Fruit fly (Drosophila melanogaster) whole organism, embryonic: Measurements from ENCODE around the gene AnxB9.
A peak's percentile ranks its signal among the peaks of the same experiment; 100 is the strongest.

Experiments
- Ada2b ChIP-seq: fragments of 200-800 bp; sonication (Bioruptor generic); IDR thresholded peaks from 2 replicates; pipeline ENCODE4 v1.3.6; 2022; ENCODE audit warnings: missing biosample characterization, missing genetic modification characterization
- Aef1 ChIP-seq: fragments of 200-800 bp; sonication (Bioruptor generic); IDR thresholded peaks from 3 replicates; pipeline ENCODE4 v1.3.6; 2022; ENCODE audit warnings: missing biosample characterization, missing genetic modification characterization
- Bgb ChIP-seq: fragments of 200-800 bp; sonication (Bioruptor generic); IDR thresholded peaks from 2 replicates; pipeline ENCODE4 v1.3.6; 2022; ENCODE audit warnings: missing biosample characterization, missing genetic modification characterization; ENCODE audit not compliant: partially characterized antibody
- BtbVII ChIP-seq: fragments of 200-800 bp; sonication (Bioruptor generic); optimal IDR thresholded peaks from 3 replicates; lab custom pipeline; 2017; ENCODE audit warnings: missing biosample characterization, mild to moderate bottlenecking, missing genetic modification characterization
- CG10979 ChIP-seq: fragments of 200-800 bp; sonication (Bioruptor generic); optimal IDR thresholded peaks from 2 replicates; lab custom pipeline; 2018; ENCODE audit warnings: missing biosample characterization, mild to moderate bottlenecking, missing genetic modification characterization, moderate library complexity
- CG12104 ChIP-seq: fragments of 200-800 bp; sonication (Bioruptor generic); optimal IDR thresholded peaks from 3 replicates; lab custom pipeline; 2016; ENCODE audit warnings: missing biosample characterization, missing genetic modification characterization
- CG14667 ChIP-seq: fragments of 200-800 bp; sonication (Bioruptor generic); IDR thresholded peaks from 2 replicates; pipeline ENCODE4 v1.3.6; 2022; ENCODE audit warnings: missing biosample characterization, missing genetic modification characterization
- CG15514 ChIP-seq: fragments of 200-800 bp; sonication (Bioruptor generic); optimal IDR thresholded peaks from 3 replicates; lab custom pipeline; 2017; ENCODE audit warnings: missing biosample characterization, missing genetic modification characterization, mild to moderate bottlenecking, moderate library complexity, missing genetic modification reagents
- CG1647 ChIP-seq: fragments of 200-800 bp; sonication (Bioruptor generic); optimal IDR thresholded peaks from 3 replicates; lab custom pipeline; 2016; ENCODE audit warnings: missing biosample characterization, missing genetic modification characterization
- CG17612 ChIP-seq: fragments of 200-800 bp; sonication (Bioruptor generic); IDR thresholded peaks from 2 replicates; pipeline ENCODE4 v1.3.6; 2022; ENCODE audit warnings: missing biosample characterization, missing genetic modification characterization
- CG18764 ChIP-seq: fragments of 200-800 bp; sonication (Bioruptor generic); optimal IDR thresholded peaks from 3 replicates; lab custom pipeline; 2016; ENCODE audit warnings: missing biosample characterization, missing genetic modification characterization
- CG2120 ChIP-seq: fragments of 200-800 bp; sonication (Bioruptor generic); optimal IDR thresholded peaks from 3 replicates; lab custom pipeline; 2016; ENCODE audit warnings: missing biosample characterization, missing genetic modification characterization
- CG2712 ChIP-seq: fragments of 200-800 bp; optimal IDR thresholded peaks from 3 replicates; lab custom pipeline; 2019; ENCODE audit warnings: missing biosample characterization, mild to moderate bottlenecking, missing genetic modification characterization, moderate library complexity
- CG30020 ChIP-seq: fragments of 200-800 bp; optimal IDR thresholded peaks from 2 replicates; lab custom pipeline; 2019; ENCODE audit warnings: missing biosample characterization, mild to moderate bottlenecking, missing genetic modification characterization, moderate library complexity
- CG32532 ChIP-seq: fragments of 200-800 bp; sonication (Bioruptor generic); IDR thresholded peaks from 2 replicates; pipeline ENCODE4 v1.3.6; 2022; ENCODE audit warnings: missing biosample characterization, missing genetic modification characterization
- CG34422 ChIP-seq: fragments of 200-800 bp; sonication (Bioruptor generic); IDR thresholded peaks from 3 replicates; pipeline ENCODE4 v1.3.6; 2022; ENCODE audit warnings: missing biosample characterization, missing genetic modification characterization
- CG4730 ChIP-seq: fragments of 200-800 bp; sonication (Bioruptor generic); IDR thresholded peaks from 2 replicates; pipeline ENCODE4 v1.3.6; 2022; ENCODE audit warnings: missing biosample characterization, missing genetic modification characterization
- CG6765 ChIP-seq: fragments of 200-800 bp; sonication (Bioruptor generic); optimal IDR thresholded peaks from 3 replicates; lab custom pipeline; 2017; ENCODE audit warnings: missing biosample characterization, mild to moderate bottlenecking, missing genetic modification characterization
- CG7357 ChIP-seq: fragments of 200-800 bp; sonication (Bioruptor generic); IDR thresholded peaks from 3 replicates; pipeline ENCODE4 v1.3.6; 2022; ENCODE audit warnings: missing biosample characterization, missing genetic modification characterization
- CG7556 ChIP-seq: fragments of 200-800 bp; sonication (Bioruptor generic); optimal IDR thresholded peaks from 2 replicates; lab custom pipeline; 2017; ENCODE audit warnings: missing biosample characterization, mild to moderate bottlenecking, missing genetic modification characterization
- CG8388 ChIP-seq: fragments of 200-800 bp; sonication (Bioruptor generic); optimal IDR thresholded peaks from 2 replicates; lab custom pipeline; 2019; ENCODE audit warnings: missing biosample characterization, mild to moderate bottlenecking, missing genetic modification characterization, moderate library complexity
- Dbx ChIP-seq: fragments of 200-800 bp; sonication (Bioruptor generic); IDR thresholded peaks from 3 replicates; pipeline ENCODE4 v1.3.6; 2022; ENCODE audit warnings: missing biosample characterization, missing genetic modification characterization
- Dp ChIP-seq: fragments of 200-800 bp; sonication (Bioruptor generic); optimal IDR thresholded peaks from 2 replicates; lab custom pipeline; 2018; ENCODE audit warnings: missing biosample characterization, mild to moderate bottlenecking, missing genetic modification characterization, moderate library complexity
- Dref ChIP-seq: fragments of 200-800 bp; sonication (Bioruptor generic); IDR thresholded peaks from 2 replicates; pipeline ENCODE4 v1.3.6; 2022; ENCODE audit warnings: missing biosample characterization, missing genetic modification characterization
- Ets97D ChIP-seq: fragments of 200-800 bp; sonication (Bioruptor generic); optimal IDR thresholded peaks from 3 replicates; lab custom pipeline; 2016; ENCODE audit warnings: missing biosample characterization, missing genetic modification characterization
- HLH54F ChIP-seq: fragments of 200-800 bp; sonication (Bioruptor generic); optimal IDR thresholded peaks from 3 replicates; lab custom pipeline; 2016; ENCODE audit warnings: missing biosample characterization, missing genetic modification characterization
- Hr51 ChIP-seq, 2 experiments: fragments of 200-800 bp; sonication (Bioruptor generic); optimal IDR thresholded peaks; 2 replicates in 1 of 2; 3 replicates in 1 of 2; lab custom pipeline; 2016 to 2018; ENCODE audit warnings: missing biosample characterization in 2 of 2, missing genetic modification characterization in 2 of 2, mild to moderate bottlenecking in 1 of 2, moderate library complexity in 1 of 2
- Hr78 ChIP-seq, 2 experiments: fragments of 200-800 bp in 1 of 2; fragments of >200 bp in 1 of 2; sonication (Bioruptor generic) in 1 of 2; optimal IDR thresholded peaks; 2 replicates each; lab custom pipeline; 2017 to 2019; ENCODE audit warnings: missing biosample characterization in 2 of 2, missing genetic modification characterization in 2 of 2, mild to moderate bottlenecking in 1 of 2, moderate library complexity in 1 of 2
- Hsf ChIP-seq: fragments of 200-800 bp; sonication (Bioruptor generic); optimal IDR thresholded peaks from 3 replicates; lab custom pipeline; 2016; ENCODE audit warnings: missing biosample characterization, missing genetic modification characterization
- Max ChIP-seq: fragments of 200-800 bp; sonication (Bioruptor generic); optimal IDR thresholded peaks from 2 replicates; lab custom pipeline; 2016; ENCODE audit warnings: missing biosample characterization, mild to moderate bottlenecking, missing genetic modification characterization
- NC2α ChIP-seq: fragments of 200-800 bp; sonication (Bioruptor generic); optimal IDR thresholded peaks from 2 replicates; lab custom pipeline; 2016; ENCODE audit warnings: missing biosample characterization, missing genetic modification characterization
- PHDP ChIP-seq: fragments of 200-800 bp; sonication (Bioruptor generic); optimal IDR thresholded peaks from 3 replicates; lab custom pipeline; 2018; ENCODE audit warnings: missing biosample characterization, mild to moderate bottlenecking, missing genetic modification characterization, moderate library complexity
- Scr ChIP-seq: fragments of 200-800 bp; sonication (Bioruptor generic); IDR thresholded peaks from 2 replicates; pipeline ENCODE4 v1.3.6; 2022; ENCODE audit warnings: missing biosample characterization, missing genetic modification characterization; ENCODE audit not compliant: partially characterized antibody
- Sin3A ChIP-seq: fragments of >200 bp; optimal IDR thresholded peaks from 2 replicates; lab custom pipeline; 2018
- Xrp1 ChIP-seq: fragments of 200-800 bp; sonication (Bioruptor generic); IDR thresholded peaks from 2 replicates; pipeline ENCODE4 v1.3.6; 2022; ENCODE audit warnings: missing biosample characterization, missing genetic modification characterization
- amos ChIP-seq: fragments of 200-800 bp; sonication (Bioruptor generic); IDR thresholded peaks from 2 replicates; pipeline ENCODE4 v1.3.6; 2022; ENCODE audit warnings: missing biosample characterization, missing genetic modification characterization; ENCODE audit not compliant: partially characterized antibody
- bbx ChIP-seq: fragments of 200-800 bp; sonication (Bioruptor generic); IDR thresholded peaks from 2 replicates; pipeline ENCODE4 v1.3.6; 2022; ENCODE audit warnings: missing biosample characterization, missing genetic modification characterization; ENCODE audit not compliant: partially characterized antibody
- ci ChIP-seq: fragments of 200-800 bp; sonication (Bioruptor generic); IDR thresholded peaks from 3 replicates; pipeline ENCODE4 v1.3.6; 2022; ENCODE audit warnings: missing biosample characterization, missing genetic modification characterization
- ewg ChIP-seq: fragments of 200-800 bp; sonication (Bioruptor generic); optimal IDR thresholded peaks from 3 replicates; lab custom pipeline; 2017; ENCODE audit warnings: mild to moderate bottlenecking, missing biosample characterization, missing genetic modification reagents, missing genetic modification characterization
- eyg ChIP-seq: fragments of 200-800 bp; sonication (Bioruptor generic); optimal IDR thresholded peaks from 3 replicates; lab custom pipeline; 2016; ENCODE audit warnings: missing biosample characterization, missing genetic modification characterization
- grn ChIP-seq: fragments of 200-800 bp; sonication (Bioruptor generic); optimal IDR thresholded peaks from 3 replicates; lab custom pipeline; 2017; ENCODE audit warnings: missing biosample characterization, missing genetic modification characterization
- kay ChIP-seq: fragments of 200-800 bp; sonication (Bioruptor generic); optimal IDR thresholded peaks from 2 replicates; lab custom pipeline; 2016; ENCODE audit warnings: missing biosample characterization, missing genetic modification characterization
- nerfin-2 ChIP-seq: fragments of 200-800 bp; sonication (Bioruptor generic); IDR thresholded peaks from 2 replicates; pipeline ENCODE4 v1.3.6; 2022; ENCODE audit warnings: missing biosample characterization, missing genetic modification characterization; ENCODE audit not compliant: partially characterized antibody
- oc ChIP-seq: fragments of 200-800 bp; sonication (Bioruptor generic); optimal IDR thresholded peaks from 2 replicates; lab custom pipeline; 2018; ENCODE audit warnings: missing biosample characterization, mild to moderate bottlenecking, missing genetic modification characterization, moderate library complexity
- pho ChIP-seq: fragments of 200-800 bp; sonication (Bioruptor generic); optimal IDR thresholded peaks from 2 replicates; lab custom pipeline; 2016; ENCODE audit warnings: missing biosample characterization, missing genetic modification characterization
- pum ChIP-seq: fragments of 200-800 bp; sonication (Bioruptor generic); optimal IDR thresholded peaks from 2 replicates; lab custom pipeline; 2016; ENCODE audit warnings: missing biosample characterization, missing genetic modification characterization
- sisA ChIP-seq: fragments of 200-800 bp; sonication (Bioruptor generic); IDR thresholded peaks from 2 replicates; pipeline ENCODE4 v1.3.6; 2022; ENCODE audit warnings: missing biosample characterization, missing genetic modification characterization
- tgo ChIP-seq: fragments of 200-800 bp; sonication (Bioruptor generic); IDR thresholded peaks from 3 replicates; pipeline ENCODE4 v1.3.6; 2022; ENCODE audit warnings: missing biosample characterization, missing genetic modification characterization
- trem ChIP-seq: fragments of 200-800 bp; optimal IDR thresholded peaks from 3 replicates; lab custom pipeline; 2019; ENCODE audit warnings: missing biosample characterization, mild to moderate bottlenecking, missing genetic modification characterization, moderate library complexity
- zen2 ChIP-seq: fragments of 200-800 bp; sonication (Bioruptor generic); IDR thresholded peaks from 3 replicates; pipeline ENCODE4 v1.3.6; 2022; ENCODE audit warnings: missing biosample characterization, missing genetic modification characterization; ENCODE audit not compliant: partially characterized antibody

AnxB9 gene

dm6 chr3R:21116057-21116456 is 51.0 kb downstream of the AnxB9 start, which contains the start of gene ppan (continued):
- TF ChIP-seq Xrp1 (0 out of 2 replicates have a peak, but pooled peaks have one; percentile 13), Bgb (GFP tag; lab: Robert Waterston, UW) (peak; percentile 53), BtbVII (GFP tag; lab: Kevin White, UChicago) (no peak), Dp (GFP tag; lab: Kevin White, UChicago) (peak; percentile 84), ewg (GFP tag; lab: Kevin White, UChicago) (no peak), Scr (peak; percentile 33), Max (GFP tag; lab: Kevin White, UChicago) (peak; percentile 91), CG34422 (GFP tag; lab: Robert Waterston, UW) (peak; percentile 77; the same call in 2 of the 3 replicates), trem (peak; percentile 33), Sin3A (lab: Kevin White, UChicago) (peak; percentile 6), CG18764 (GFP tag; lab: Kevin White, UChicago) (no peak), Hr51 (GFP tag; optimal IDR thresholded peaks at IDR 0.05; lab: Kevin White, UChicago) (no peak), CG2712 (tag; lab: Kevin White, UChicago) (peak; percentile 8), Aef1 (no peak), Dref (GFP tag; lab: Robert Waterston, UW) (peak; percentile 44), zen2 (GFP tag; lab: Robert Waterston, UW) (no peak), Ets97D (GFP tag; lab: Kevin White, UChicago) (peak; percentile 58), CG17612 (GFP tag; lab: Robert Waterston, UW) (no peak), CG30020 (peak; percentile 10), amos (peak; percentile 36; the same call in 1 of the 2 replicates), ci (peak; percentile 30; the same call in 1 of the 3 replicates), CG15514 (GFP tag; lab: Kevin White, UChicago) (peak; percentile 66), CG2120 (GFP tag; lab: Kevin White, UChicago) (no peak), Hr78 (GFP tag; optimal IDR thresholded peaks at IDR 0.05; lab: Kevin White, UChicago) (no peak), bbx (GFP tag; lab: Robert Waterston, UW) (0 out of 2 replicates have a peak, but pooled peaks have one; percentile 31), Dbx (GFP tag; lab: Robert Waterston, UW) (0 out of 3 replicates have a peak, but pooled peaks have one; percentile 10), CG1647 (GFP tag; lab: Kevin White, UChicago) (no peak), Ada2b (GFP tag; lab: Robert Waterston, UW) (no peak)

dm6 chr3R:21118784-21119183 is 53.7 kb downstream of the AnxB9 start, which contains the start of gene Bdbt:
Bdbt (minus strand) TSS chr3R:21118856.
- TF ChIP-seq eyg (GFP tag; lab: Kevin White, UChicago) (no peak), grn (GFP tag; lab: Kevin White, UChicago) (no peak), HLH54F (GFP tag; lab: Kevin White, UChicago) (peak; percentile 35), CG8388 (no peak), CG17612 (GFP tag; lab: Robert Waterston, UW) (no peak), pum (GFP tag; lab: Kevin White, UChicago) (peak; percentile 4), CG12104 (GFP tag; lab: Kevin White, UChicago) (no peak), CG6765 (GFP tag; lab: Kevin White, UChicago) (no peak), CG32532 (GFP tag; lab: Robert Waterston, UW) (peak; percentile 59), Sin3A (lab: Kevin White, UChicago) (peak; percentile 6), CG7357 (peak; percentile 91), Hsf (GFP tag; lab: Kevin White, UChicago) (peak; percentile 33), PHDP (tag; lab: Kevin White, UChicago) (no peak), Dref (GFP tag; lab: Robert Waterston, UW) (peak; percentile 9; the same call in 1 of the 2 replicates), CG14667 (GFP tag; lab: Robert Waterston, UW) (no peak), kay (GFP tag; lab: Kevin White, UChicago) (no peak), nerfin-2 (GFP tag; lab: Robert Waterston, UW) (peak; percentile 96), sisA (no peak), CG7556 (GFP tag; lab: Kevin White, UChicago) (no peak), pho (peak; percentile 38), oc (no peak), NC2α (no peak), CG4730 (no peak), CG10979 (tag; lab: Kevin White, UChicago) (no peak), Dp (GFP tag; lab: Kevin White, UChicago) (peak; percentile 39), tgo (GFP tag; lab: Robert Waterston, UW) (no peak)
